Worm (Caenorhabditis elegans) whole organism, L1 larva: ENCODE results near the gene rab-30.

ENCODE experiments used
- ama-1 ChIP-seq: fragments of 150-350 bp; optimal IDR thresholded peaks from 2 replicates; lab custom pipeline; 2014
- dpl-1 ChIP-seq, 3 experiments: fragments of 150-350 bp in 2 of 3; sonication (generic microtip) in 1 of 3; optimal IDR thresholded peaks; 2 replicates each; lab custom pipeline; 2014 to 2017; ENCODE audit warnings: missing biosample characterization in 3 of 3, missing genetic modification characterization in 3 of 3, missing genetic modification reagents in 3 of 3
- jun-1 ChIP-seq: fragments of 150-350 bp; optimal IDR thresholded peaks from 2 replicates; lab custom pipeline; 2014; ENCODE audit warnings: missing biosample characterization, missing genetic modification reagents, missing genetic modification characterization
- lin-14 ChIP-seq: fragments of 200-800 bp; sonication (Bioruptor generic); optimal IDR thresholded peaks from 2 replicates; lab custom pipeline; 2018; ENCODE audit warnings: mild to moderate bottlenecking, missing genetic modification characterization, moderate library complexity, missing compliant biosample characterization
- mdl-1 ChIP-seq, 2 experiments: fragments of 150-350 bp; optimal IDR thresholded peaks; 2 replicates each; lab custom pipeline; 2014 to 2017; ENCODE audit warnings: missing biosample characterization in 2 of 2, missing genetic modification characterization in 2 of 2, inconsistent platforms in 1 of 2
- nhr-237 ChIP-seq: fragments of 150-350 bp; optimal IDR thresholded peaks from 2 replicates; lab custom pipeline; 2014; ENCODE audit warnings: missing biosample characterization, missing genetic modification characterization
- snpc-4 ChIP-seq: fragments of 150-350 bp; optimal IDR thresholded peaks from 2 replicates; lab custom pipeline; 2014; ENCODE audit warnings: missing biosample characterization, missing genetic modification characterization

DNA sequence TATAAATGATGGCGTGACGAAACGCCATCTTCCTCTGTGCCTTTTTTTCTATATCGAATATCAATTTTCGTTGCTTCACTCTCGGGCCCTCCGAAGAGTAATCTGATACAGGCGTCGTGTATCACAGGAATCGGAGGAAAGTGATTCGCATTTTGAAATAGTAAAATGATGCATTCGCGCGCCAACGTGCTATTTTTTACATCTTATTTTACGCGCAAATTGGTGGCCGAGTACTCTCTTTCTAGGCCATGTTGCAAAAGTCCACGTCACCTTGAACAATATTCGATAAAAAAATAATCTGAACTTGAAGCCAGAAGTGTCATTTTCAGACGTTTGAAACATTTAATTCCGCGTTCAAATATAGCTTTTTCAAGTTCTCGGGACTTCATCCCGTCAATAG, 40.8 kb upstream of the rab-30 start:
- no peak for TF ChIP-seq nhr-237
- no peak for TF ChIP-seq dpl-1 (GFP tag; optimal IDR thresholded peaks at IDR 0.05; lab: Kevin White, UChicago)
- no peak for TF ChIP-seq mdl-1 (tag; optimal IDR thresholded peaks at IDR 0.05; lab: Kevin White, UChicago)
- TF ChIP-seq lin-14 (GFP tag; lab: Kevin White, UChicago): no peak
- TF ChIP-seq ama-1: no peak
- TF ChIP-seq snpc-4: no peak
- no peak for TF ChIP-seq jun-1 (tag; lab: Kevin White, UChicago)
